Worm (Caenorhabditis elegans) whole organism, mixed stage, embryonic: ENCODE measurements around the gene fbxc-43.

Experiments
- bed-3 ChIP-seq: fragments of 200-800 bp; sonication (Bioruptor generic); optimal IDR thresholded peaks from 3 replicates; lab custom pipeline; 2018; ENCODE audit warnings: mild to moderate bottlenecking, missing genetic modification characterization, moderate library complexity, missing compliant biosample characterization
- blmp-1 ChIP-seq: fragments of 150-350 bp; optimal IDR thresholded peaks from 2 replicates; lab custom pipeline; 2014; ENCODE audit warnings: missing biosample characterization, missing genetic modification characterization
- ceh-39 ChIP-seq: fragments of 150-350 bp; optimal IDR thresholded peaks from 2 replicates; lab custom pipeline; 2014; ENCODE audit warnings: missing biosample characterization, missing genetic modification characterization
- ceh-43 ChIP-seq: fragments of 200-800 bp; sonication (Bioruptor generic); optimal IDR thresholded peaks from 2 replicates; lab custom pipeline; 2018; ENCODE audit warnings: mild to moderate bottlenecking, missing genetic modification characterization, moderate library complexity, missing compliant biosample characterization
- ceh-83 ChIP-seq: fragments of 200-800 bp; sonication (Bioruptor generic); optimal IDR thresholded peaks from 2 replicates; lab custom pipeline; 2018; ENCODE audit warnings: mild to moderate bottlenecking, missing genetic modification characterization, missing compliant biosample characterization
- ces-1 ChIP-seq: fragments of 150-350 bp; optimal IDR thresholded peaks from 2 replicates; lab custom pipeline; 2014; ENCODE audit warnings: missing biosample characterization, missing genetic modification reagents, missing genetic modification characterization
- cnd-1 ChIP-seq: fragments of 200-800 bp; sonication (Bioruptor generic); optimal IDR thresholded peaks from 2 replicates; lab custom pipeline; 2018; ENCODE audit warnings: mild to moderate bottlenecking, missing genetic modification characterization, missing compliant biosample characterization
- drap-1 ChIP-seq: fragments of 200-800 bp; sonication (Bioruptor generic); optimal IDR thresholded peaks from 3 replicates; lab custom pipeline; 2018; ENCODE audit warnings: mild to moderate bottlenecking, missing genetic modification characterization, missing compliant biosample characterization
- elt-3 ChIP-seq: fragments of 150-350 bp; optimal IDR thresholded peaks from 2 replicates; lab custom pipeline; 2014; ENCODE audit warnings: missing biosample characterization, missing genetic modification characterization
- flh-1 ChIP-seq: fragments of 200-800 bp; sonication (Bioruptor generic); optimal IDR thresholded peaks from 2 replicates; lab custom pipeline; 2018; ENCODE audit warnings: mild to moderate bottlenecking, missing genetic modification characterization, moderate library complexity, missing compliant biosample characterization
- ham-2 ChIP-seq: fragments of 200-800 bp; sonication (Bioruptor generic); optimal IDR thresholded peaks from 2 replicates; lab custom pipeline; 2018; ENCODE audit warnings: mild to moderate bottlenecking, missing genetic modification characterization, missing compliant biosample characterization
- hlh-1 ChIP-seq: fragments of 150-350 bp; optimal IDR thresholded peaks from 2 replicates; lab custom pipeline; 2014; ENCODE audit warnings: missing biosample characterization, missing genetic modification reagents, missing genetic modification characterization
- lin-13 ChIP-seq: fragments of 150-350 bp; optimal IDR thresholded peaks from 2 replicates; lab custom pipeline; 2014; ENCODE audit warnings: missing biosample characterization, missing genetic modification characterization
- lsy-2 ChIP-seq: fragments of 150-350 bp; optimal IDR thresholded peaks from 2 replicates; lab custom pipeline; 2014; ENCODE audit warnings: missing biosample characterization, missing genetic modification characterization
- mab-5 ChIP-seq: fragments of 150-350 bp; optimal IDR thresholded peaks from 2 replicates; lab custom pipeline; 2014; ENCODE audit warnings: missing biosample characterization, missing genetic modification characterization
- mep-1 ChIP-seq: fragments of 150-350 bp; optimal IDR thresholded peaks from 2 replicates; lab custom pipeline; 2017; ENCODE audit warnings: missing biosample characterization, missing genetic modification reagents, missing genetic modification characterization, inconsistent platforms
- mls-2 ChIP-seq: sonication (generic microtip); optimal IDR thresholded peaks from 2 replicates; lab custom pipeline; 2016; ENCODE audit warnings: mild to moderate bottlenecking, missing genetic modification characterization, moderate library complexity, missing compliant biosample characterization
- nhr-12 ChIP-seq: fragments of 150-350 bp; optimal IDR thresholded peaks from 2 replicates; lab custom pipeline; 2014; ENCODE audit warnings: missing biosample characterization, missing genetic modification characterization
- nhr-2 ChIP-seq: fragments of 150-350 bp; optimal IDR thresholded peaks from 2 replicates; lab custom pipeline; 2014; ENCODE audit warnings: missing biosample characterization, missing genetic modification characterization
- nhr-237 ChIP-seq: fragments of 150-350 bp; optimal IDR thresholded peaks from 2 replicates; lab custom pipeline; 2014; ENCODE audit warnings: missing biosample characterization, missing genetic modification characterization
- nhr-28 ChIP-seq: fragments of 150-350 bp; optimal IDR thresholded peaks from 2 replicates; lab custom pipeline; 2014; ENCODE audit warnings: missing biosample characterization, missing genetic modification characterization
- nhr-76 ChIP-seq: sonication (generic microtip); optimal IDR thresholded peaks from 2 replicates; lab custom pipeline; 2017; ENCODE audit warnings: missing biosample characterization, missing genetic modification characterization
- pha-4 ChIP-seq: fragments of 150-350 bp; optimal IDR thresholded peaks from 2 replicates; lab custom pipeline; 2018; ENCODE audit warnings: missing biosample characterization, missing genetic modification reagents, missing genetic modification characterization
- sem-2 ChIP-seq: fragments of 200-800 bp; sonication (Bioruptor generic); optimal IDR thresholded peaks from 2 replicates; lab custom pipeline; 2018; ENCODE audit warnings: mild to moderate bottlenecking, missing genetic modification characterization, missing compliant biosample characterization
- snpc-4 ChIP-seq: fragments of 150-350 bp; optimal IDR thresholded peaks from 2 replicates; lab custom pipeline; 2014; ENCODE audit warnings: missing biosample characterization, missing genetic modification characterization
- sptf-1 ChIP-seq: sonication (generic microtip); optimal IDR thresholded peaks from 2 replicates; lab custom pipeline; 2017; ENCODE audit warnings: mild to moderate bottlenecking, missing genetic modification characterization, moderate library complexity, missing compliant biosample characterization
- tbx-8 ChIP-seq: fragments of 200-800 bp; sonication (Bioruptor generic); optimal IDR thresholded peaks from 2 replicates; lab custom pipeline; 2018; ENCODE audit warnings: mild to moderate bottlenecking, missing genetic modification characterization, moderate library complexity, missing compliant biosample characterization
- unc-120 ChIP-seq: sonication (generic microtip); optimal IDR thresholded peaks from 2 replicates; lab custom pipeline; 2017; ENCODE audit warnings: missing genetic modification characterization, missing compliant biosample characterization; ENCODE audit not compliant: poor library complexity, severe bottlenecking
- unc-39 ChIP-seq: fragments of 150-350 bp; optimal IDR thresholded peaks from 2 replicates; lab custom pipeline; 2014; ENCODE audit warnings: missing biosample characterization, missing genetic modification characterization
- unc-62 ChIP-seq: fragments of 150-350 bp; optimal IDR thresholded peaks from 2 replicates; lab custom pipeline; 2014; ENCODE audit warnings: missing biosample characterization, missing genetic modification reagents, missing genetic modification characterization
- zip-8 ChIP-seq: fragments of 150-350 bp; optimal IDR thresholded peaks from 2 replicates; lab custom pipeline; 2014; ENCODE audit warnings: missing biosample characterization, missing genetic modification characterization
- ztf-11 ChIP-seq: fragments of 150-350 bp; optimal IDR thresholded peaks from 2 replicates; lab custom pipeline; 2014; ENCODE audit warnings: missing biosample characterization, missing genetic modification characterization

Gene fbxc-43

ce11 chrII:4235959-4236358 is at the start of gene fbxc-43:
TSS of gene fbxc-43 (minus strand) at chrII:4235996.
- no peak for TF ChIP-seq unc-39
- TF ChIP-seq mls-2 (tag; lab: Kevin White, UChicago): no peak
- TF ChIP-seq blmp-1 (tag; lab: Kevin White, UChicago): no peak
- TF ChIP-seq drap-1: no peak
- no peak for TF ChIP-seq nhr-76 (tag; lab: Kevin White, UChicago)
- no peak for TF ChIP-seq nhr-237 (tag; lab: Kevin White, UChicago)
- no peak for TF ChIP-seq sem-2 (GFP tag; lab: Kevin White, UChicago)
- TF ChIP-seq ces-1 (GFP tag; lab: Kevin White, UChicago): no peak
- no peak for TF ChIP-seq ztf-11 (tag; lab: Kevin White, UChicago)
- no peak for TF ChIP-seq flh-1 (GFP tag; lab: Kevin White, UChicago)
- no peak for TF ChIP-seq lin-13 (tag; lab: Kevin White, UChicago)

DNA sequence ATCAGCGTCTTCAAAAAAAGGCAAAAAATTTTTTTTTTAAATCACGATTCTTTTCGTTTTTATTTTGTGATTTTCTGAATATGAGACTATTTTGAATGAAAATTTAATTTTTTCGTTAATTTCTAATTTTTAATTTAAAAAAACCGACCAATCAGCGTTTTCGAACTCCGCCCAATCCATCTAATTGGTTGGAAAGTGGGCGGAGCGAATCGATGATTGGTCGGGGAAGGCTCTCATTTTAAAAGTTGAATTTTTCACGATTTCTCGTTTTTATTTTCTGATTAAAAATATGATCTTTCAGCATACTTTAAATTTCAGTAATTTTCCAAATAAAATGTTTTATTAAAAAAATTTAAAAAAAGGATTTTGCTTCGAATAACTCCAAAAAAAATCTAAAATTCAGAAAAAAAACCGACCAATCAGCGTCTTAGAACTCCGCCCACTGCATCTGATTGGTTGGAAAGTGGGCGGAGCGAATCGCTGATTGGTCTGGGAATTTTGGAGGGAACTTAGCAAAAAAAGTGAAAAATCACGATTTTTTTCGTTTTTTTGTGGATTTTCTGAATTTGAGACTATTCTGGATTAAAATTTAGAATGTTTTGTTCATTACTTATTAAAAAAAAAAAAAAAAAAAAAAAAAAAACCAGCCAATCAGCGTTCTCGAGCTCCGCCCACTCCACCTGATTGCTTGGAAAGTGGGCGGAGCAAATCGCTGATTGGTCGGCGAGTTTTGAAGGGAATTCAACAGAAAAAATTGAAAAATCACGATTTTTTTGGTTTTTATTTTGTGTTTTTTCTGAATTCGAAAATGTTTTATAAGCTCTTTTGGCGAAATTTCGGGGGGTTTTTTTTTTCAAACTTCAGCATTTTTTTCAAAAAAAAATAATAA is 48.8 kb upstream of the fbxc-43 start:
- TF ChIP-seq unc-39 (no peak), unc-62 (GFP tag; lab: Kevin White, UChicago) (no peak), mls-2 (tag; lab: Kevin White, UChicago) (no peak), mab-5 (tag; lab: Kevin White, UChicago) (no peak), sptf-1 (tag; lab: Kevin White, UChicago) (no peak), elt-3 (tag; lab: Kevin White, UChicago) (no peak), lsy-2 (no peak), nhr-2 (no peak), blmp-1 (tag; lab: Kevin White, UChicago) (no peak), snpc-4 (tag; lab: Kevin White, UChicago) (no peak), mep-1 (no peak), pha-4 (no peak), ham-2 (no peak), zip-8 (tag; lab: Kevin White, UChicago) (no peak), tbx-8 (GFP tag; lab: Kevin White, UChicago) (no peak), unc-120 (no peak), nhr-28 (tag; lab: Kevin White, UChicago) (no peak), ceh-83 (GFP tag; lab: Kevin White, UChicago) (no peak), lin-13 (tag; lab: Kevin White, UChicago) (no peak), ceh-43 (no peak)

DNA sequence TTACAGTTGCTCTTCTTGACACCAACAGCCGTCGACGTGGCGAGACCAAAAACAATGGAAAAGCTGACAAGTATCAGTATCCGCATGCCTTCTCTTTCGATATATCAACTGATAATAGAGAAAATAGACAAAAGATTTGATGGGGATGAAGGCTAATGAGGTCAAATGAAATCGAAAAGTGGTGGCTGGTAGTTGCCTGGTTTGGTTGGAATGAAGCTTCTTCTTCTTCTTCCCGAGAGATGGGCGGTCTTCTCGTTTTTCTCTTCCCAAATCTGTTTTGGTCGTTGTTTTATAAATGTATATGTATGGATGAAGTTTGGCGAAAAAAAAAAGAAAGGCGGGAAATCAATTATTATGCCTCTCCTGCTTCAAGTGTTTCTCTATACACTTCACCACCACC is 45.9 kb upstream of the fbxc-43 start, which contains the start of gene C01F1.5:
Gene C01F1.5 (minus strand): TSS at position 103 of the 400 bp plus-strand sequence.
- no peak for TF ChIP-seq cnd-1 (tag; lab: Kevin White, UChicago)
- no peak for TF ChIP-seq ces-1 (GFP tag; lab: Kevin White, UChicago)
- no peak for TF ChIP-seq hlh-1 (tag; lab: Kevin White, UChicago)
- no peak for TF ChIP-seq ham-2
- no peak for TF ChIP-seq ceh-39
- no peak for TF ChIP-seq lin-13 (tag; lab: Kevin White, UChicago)
- TF ChIP-seq bed-3 (GFP tag; lab: Kevin White, UChicago): no peak
- no peak for TF ChIP-seq mls-2 (tag; lab: Kevin White, UChicago)
- no peak for TF ChIP-seq sptf-1 (tag; lab: Kevin White, UChicago)
- no peak for TF ChIP-seq pha-4

DNA sequence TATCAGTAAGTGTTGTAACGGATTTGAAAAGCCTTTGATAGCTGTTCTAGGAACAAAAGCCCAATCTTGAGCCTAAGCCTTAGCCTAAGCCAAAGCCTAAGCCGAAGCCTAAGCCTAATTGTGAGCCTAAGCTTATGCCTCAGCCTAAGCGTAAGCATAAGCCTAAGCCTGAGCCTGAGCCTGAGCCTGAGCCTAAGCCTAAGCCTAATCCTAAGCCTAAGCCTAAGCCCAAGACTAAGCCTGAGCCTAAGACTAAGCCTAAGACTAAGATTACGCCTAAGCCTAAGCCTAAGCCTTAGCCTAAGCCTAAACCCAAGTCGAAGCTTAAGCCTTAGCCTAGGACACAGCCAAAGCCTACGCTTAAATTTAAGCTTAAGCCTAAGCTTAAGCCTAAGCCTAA is 41.8 kb upstream of the fbxc-43 start:
- no peak for TF ChIP-seq zip-8 (tag; lab: Kevin White, UChicago)
- TF ChIP-seq nhr-12: no peak
- peak; percentile 52 for TF ChIP-seq ham-2
- TF ChIP-seq drap-1: no peak

DNA sequence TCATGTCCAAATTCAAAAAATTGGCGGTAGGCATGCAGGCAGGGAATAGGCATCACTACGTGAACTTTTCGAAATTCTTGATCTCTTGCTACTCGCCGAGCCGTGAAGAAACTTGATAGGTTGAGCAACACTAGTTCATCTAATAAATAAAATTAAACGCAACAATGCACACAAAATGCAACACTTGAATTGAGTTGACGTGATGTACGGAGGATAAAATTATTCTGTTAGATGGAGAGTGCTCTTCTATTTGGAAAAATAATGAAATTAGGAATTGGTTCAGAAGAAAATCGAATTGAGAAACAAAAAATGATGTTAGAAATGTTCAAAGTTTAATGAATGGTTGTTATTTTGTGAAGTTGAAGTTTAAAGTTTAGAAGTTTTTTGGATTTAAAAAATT is 41.1 kb upstream of the fbxc-43 start:
- peak; percentile 71 for TF ChIP-seq ces-1 (GFP tag; lab: Kevin White, UChicago)
- TF ChIP-seq lin-13 (tag; lab: Kevin White, UChicago): no peak
